Fruit fly (Drosophila melanogaster) whole organism, pupa: ENCODE measurements around the gene CG17726.

Experiments
- CG10348 ChIP-seq: fragments of 200-800 bp; sonication (Bioruptor generic); IDR thresholded peaks from 2 replicates; pipeline ENCODE4 v1.3.6; 2022; ENCODE audit warnings: missing biosample characterization, missing genetic modification characterization
- CG12605 ChIP-seq: fragments of 200-800 bp; sonication (Bioruptor generic); IDR thresholded peaks from 2 replicates; pipeline ENCODE4 v1.3.6; 2022; ENCODE audit warnings: missing biosample characterization, missing genetic modification characterization
- CG13204 ChIP-seq: fragments of 200-800 bp; sonication (Bioruptor generic); optimal IDR thresholded peaks from 2 replicates; lab custom pipeline; 2018; ENCODE audit warnings: missing biosample characterization, mild to moderate bottlenecking, missing genetic modification characterization, moderate library complexity
- CG14655 ChIP-seq: fragments of 200-800 bp; sonication (Bioruptor generic); optimal IDR thresholded peaks from 3 replicates; lab custom pipeline; 2017; ENCODE audit warnings: mild to moderate bottlenecking, missing biosample characterization, missing genetic modification reagents, missing genetic modification characterization
- CG15710 ChIP-seq: fragments of 200-800 bp; sonication (Bioruptor generic); optimal IDR thresholded peaks from 2 replicates; lab custom pipeline; 2018; ENCODE audit warnings: missing biosample characterization, mild to moderate bottlenecking, missing genetic modification characterization, moderate library complexity
- CG17806 ChIP-seq: fragments of 200-800 bp; sonication (Bioruptor generic); optimal IDR thresholded peaks from 2 replicates; lab custom pipeline; 2018; ENCODE audit warnings: missing biosample characterization, mild to moderate bottlenecking, missing genetic modification characterization, moderate library complexity
- CG32121 ChIP-seq: fragments of 200-800 bp; sonication (Bioruptor generic); IDR thresholded peaks from 2 replicates; pipeline ENCODE4 v1.3.6; 2022; ENCODE audit warnings: missing biosample characterization, missing genetic modification characterization
- CG34367 ChIP-seq: fragments of 200-800 bp; sonication (Bioruptor generic); optimal IDR thresholded peaks from 2 replicates; lab custom pipeline; 2018; ENCODE audit warnings: missing biosample characterization, mild to moderate bottlenecking, missing genetic modification characterization
- CG4496 ChIP-seq: fragments of 200-800 bp; sonication (Bioruptor generic); IDR thresholded peaks from 3 replicates; pipeline ENCODE4 v1.3.6; 2022; ENCODE audit warnings: missing biosample characterization, missing genetic modification characterization
- CG8159 ChIP-seq: fragments of 200-800 bp; sonication (Bioruptor generic); optimal IDR thresholded peaks from 3 replicates; lab custom pipeline; 2018; ENCODE audit warnings: missing biosample characterization, mild to moderate bottlenecking, missing genetic modification characterization, moderate library complexity
- CG8301 ChIP-seq: fragments of 200-800 bp; sonication (Bioruptor generic); optimal IDR thresholded peaks from 2 replicates; lab custom pipeline; 2018; ENCODE audit warnings: missing biosample characterization, mild to moderate bottlenecking, missing genetic modification characterization
- CG9948 ChIP-seq: fragments of 200-800 bp; sonication (Bioruptor generic); optimal IDR thresholded peaks from 2 replicates; lab custom pipeline; 2018; ENCODE audit warnings: missing biosample characterization, mild to moderate bottlenecking, missing genetic modification characterization, moderate library complexity
- D1 ChIP-seq: fragments of 200-800 bp; sonication (Bioruptor generic); optimal IDR thresholded peaks from 2 replicates; lab custom pipeline; 2018; ENCODE audit warnings: missing biosample characterization, mild to moderate bottlenecking, missing genetic modification characterization, moderate library complexity
- EcR ChIP-seq: fragments of 200-800 bp; sonication (Bioruptor generic); optimal IDR thresholded peaks from 3 replicates; lab custom pipeline; 2019; ENCODE audit warnings: missing biosample characterization, missing genetic modification characterization, mild to moderate bottlenecking, moderate library complexity, missing genetic modification reagents
- Ets98B ChIP-seq: fragments of 200-800 bp; sonication (Bioruptor generic); IDR thresholded peaks from 2 replicates; pipeline ENCODE4 v1.3.6; 2022; ENCODE audit warnings: missing biosample characterization, missing genetic modification characterization
- Pif1A ChIP-seq: fragments of 200-800 bp; sonication (Bioruptor generic); optimal IDR thresholded peaks from 3 replicates; lab custom pipeline; 2016; ENCODE audit warnings: missing biosample characterization, missing genetic modification characterization
- Pif1B ChIP-seq: fragments of 200-800 bp; sonication (Bioruptor generic); optimal IDR thresholded peaks from 3 replicates; lab custom pipeline; 2016; ENCODE audit warnings: missing biosample characterization, missing genetic modification characterization
- Snoo ChIP-seq: fragments of 200-800 bp; sonication (Bioruptor generic); optimal IDR thresholded peaks from 3 replicates; lab custom pipeline; 2017; ENCODE audit warnings: missing biosample characterization, mild to moderate bottlenecking, missing genetic modification characterization, inconsistent platforms
- fd96Ca ChIP-seq: fragments of 200-800 bp; sonication (Bioruptor generic); IDR thresholded peaks from 3 replicates; pipeline ENCODE4 v1.3.6; 2022; ENCODE audit warnings: missing biosample characterization, missing genetic modification characterization
- gl ChIP-seq: fragments of 200-800 bp; sonication (Bioruptor generic); optimal IDR thresholded peaks from 2 replicates; lab custom pipeline; 2018; ENCODE audit warnings: missing biosample characterization, mild to moderate bottlenecking, missing genetic modification characterization
- rn ChIP-seq: fragments of 200-800 bp; sonication (Bioruptor generic); IDR thresholded peaks from 2 replicates; pipeline ENCODE4 v1.3.6; 2022; ENCODE audit warnings: missing biosample characterization, missing genetic modification characterization

CG17726 gene

DNA sequence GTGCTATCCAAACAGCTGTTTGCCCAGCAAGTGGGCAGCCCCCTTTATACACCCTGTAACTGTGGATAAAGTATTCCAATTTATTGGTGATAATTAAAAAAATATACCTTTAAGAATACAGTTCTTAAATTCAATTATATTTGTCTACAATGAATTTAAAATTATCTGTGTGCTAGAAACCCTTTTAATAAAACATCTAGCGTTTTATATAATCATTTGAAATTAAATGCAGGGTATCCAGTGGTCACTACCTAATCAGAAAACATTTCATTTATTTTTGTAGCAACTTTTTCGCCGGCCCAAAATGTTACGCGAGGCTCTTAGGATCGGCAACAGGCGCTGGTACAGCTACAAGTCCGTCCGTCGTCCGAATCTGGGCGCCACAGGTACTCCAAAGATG is at the start of gene CG17726:
Gene CG17726, plus strand, starts transcription at position 267 of the 400 bp plus-strand sequence.
- TF ChIP-seq CG14655 (GFP tag; lab: Kevin White, UChicago) = no peak
- peak; percentile 99 for TF ChIP-seq CG12605
- TF ChIP-seq Snoo (tag; lab: Kevin White, UChicago) = peak; percentile 98
- peak; percentile 98 for TF ChIP-seq Ets98B (GFP tag; lab: Robert Waterston, UW)
- TF ChIP-seq fd96Ca = peak; percentile 69; the same call in 2 of the 3 replicates
- peak; percentile 98 for TF ChIP-seq CG15710
- TF ChIP-seq D1 (tag; lab: Kevin White, UChicago) = no peak
- no peak for TF ChIP-seq Pif1B (GFP tag; lab: Kevin White, UChicago)
- peak; percentile 95 for TF ChIP-seq rn (GFP tag; lab: Robert Waterston, UW)
- peak; percentile 97 for TF ChIP-seq CG34367 (tag; lab: Kevin White, UChicago)
- peak; percentile 97 for TF ChIP-seq CG32121 (GFP tag; lab: Robert Waterston, UW)
- TF ChIP-seq CG4496 = peak; percentile 99
- TF ChIP-seq CG9948 = peak; percentile 95
- peak; percentile 81 for TF ChIP-seq CG10348 (GFP tag; lab: Robert Waterston, UW)
- TF ChIP-seq CG8301 (tag; lab: Kevin White, UChicago) = peak; percentile 96
- peak; percentile 90 for TF ChIP-seq gl (tag; lab: Kevin White, UChicago)
- TF ChIP-seq CG13204 (GFP tag; lab: Kevin White, UChicago) = no peak
- TF ChIP-seq CG8159 (tag; lab: Kevin White, UChicago) = peak; percentile 98
- peak; percentile 42 for TF ChIP-seq EcR (GFP tag; lab: Kevin White, UChicago)
- TF ChIP-seq Pif1A (GFP tag; lab: Kevin White, UChicago) = no peak
- peak; percentile 95 for TF ChIP-seq CG17806 (tag; lab: Kevin White, UChicago)

DNA sequence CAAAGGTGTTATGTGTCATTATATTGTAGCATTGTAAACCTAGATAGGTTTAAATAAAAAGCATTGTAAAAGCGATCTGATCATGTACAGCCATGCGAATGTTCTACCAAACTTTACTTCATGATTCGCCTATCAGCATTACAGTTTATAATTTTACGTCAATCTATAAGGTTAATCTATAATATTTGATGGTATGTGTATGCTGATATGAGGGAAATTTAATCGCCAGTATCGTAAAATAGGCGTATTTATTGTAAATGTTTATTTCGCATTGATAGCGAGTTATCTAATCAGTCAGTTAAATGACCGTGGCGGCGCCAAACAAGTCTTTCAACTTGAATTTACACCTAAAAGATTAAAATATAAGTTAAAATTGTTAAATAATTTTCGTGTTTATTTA is 49.0 kb upstream of the CG17726 start:
- no peak for TF ChIP-seq Pif1A (GFP tag; lab: Kevin White, UChicago)
- no peak for TF ChIP-seq CG17806 (tag; lab: Kevin White, UChicago)
- TF ChIP-seq CG10348 (GFP tag; lab: Robert Waterston, UW) = no peak
- no peak for TF ChIP-seq CG9948
- no peak for TF ChIP-seq Ets98B (GFP tag; lab: Robert Waterston, UW)
- TF ChIP-seq CG8301 (tag; lab: Kevin White, UChicago) = no peak
- no peak for TF ChIP-seq CG14655 (GFP tag; lab: Kevin White, UChicago)
- TF ChIP-seq rn (GFP tag; lab: Robert Waterston, UW) = no peak
- no peak for TF ChIP-seq CG8159 (tag; lab: Kevin White, UChicago)

DNA sequence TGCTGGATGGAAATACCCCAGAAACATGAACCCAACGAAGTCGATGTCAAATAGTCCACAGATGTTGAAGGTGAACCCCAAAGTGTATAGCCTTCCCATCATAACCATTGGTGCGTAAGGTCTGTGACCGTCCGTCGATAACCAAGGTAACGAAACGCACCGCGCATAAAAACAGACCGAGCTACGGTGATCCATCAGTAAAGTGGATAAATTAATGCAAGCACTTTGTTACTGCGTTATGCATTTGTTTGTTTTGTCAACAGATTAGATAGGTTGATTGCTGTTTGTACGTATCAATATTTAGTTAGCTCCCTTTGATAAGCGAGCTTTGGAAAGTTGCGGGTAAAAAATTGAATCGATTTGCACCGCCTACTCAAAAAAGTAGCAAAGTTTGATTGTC is 48.3 kb upstream of the CG17726 start:
- TF ChIP-seq EcR (GFP tag; lab: Kevin White, UChicago) (no peak), CG4496 (no peak), fd96Ca (no peak)

- no peak for TF ChIP-seq Snoo (tag; lab: Kevin White, UChicago)
- TF ChIP-seq CG34367 (tag; lab: Kevin White, UChicago) = no peak
- no peak for TF ChIP-seq CG14655 (GFP tag; lab: Kevin White, UChicago)
- TF ChIP-seq Pif1A (GFP tag; lab: Kevin White, UChicago) = no peak
- TF ChIP-seq CG17806 (tag; lab: Kevin White, UChicago) = no peak
- no peak for TF ChIP-seq D1 (tag; lab: Kevin White, UChicago)
- no peak for TF ChIP-seq CG12605
- TF ChIP-seq CG9948 = no peak
- TF ChIP-seq, all 21 proteins: peak for 0
These were observed 30.8 kb upstream of the CG17726 start, which contains the start of gene CG18577 for dm6 chr3R:11195792-11196191. Gene CG18577 (plus strand): TSS chr3R:11196092.

- TF ChIP-seq CG8159 (tag; lab: Kevin White, UChicago) = peak; percentile 99
- peak; percentile 97 for TF ChIP-seq CG4496
- TF ChIP-seq Pif1B (GFP tag; lab: Kevin White, UChicago) = peak; percentile 93
- peak; percentile 97 for TF ChIP-seq EcR (GFP tag; lab: Kevin White, UChicago)
- TF ChIP-seq CG14655 (GFP tag; lab: Kevin White, UChicago) = peak; percentile 100
- TF ChIP-seq fd96Ca = no peak
- peak; percentile 94 for TF ChIP-seq CG12605
- TF ChIP-seq Snoo (tag; lab: Kevin White, UChicago) = peak; percentile 99
- peak; percentile 44 for TF ChIP-seq Pif1A (GFP tag; lab: Kevin White, UChicago)
- TF ChIP-seq CG8301 (tag; lab: Kevin White, UChicago) = peak; percentile 99
- TF ChIP-seq CG9948 = peak; percentile 100
- peak; percentile 99 for TF ChIP-seq CG32121 (GFP tag; lab: Robert Waterston, UW)
- TF ChIP-seq Ets98B (GFP tag; lab: Robert Waterston, UW) = peak; percentile 95
- TF ChIP-seq CG15710 = peak; percentile 99
- peak; percentile 89 for TF ChIP-seq gl (tag; lab: Kevin White, UChicago)
- TF ChIP-seq D1 (tag; lab: Kevin White, UChicago) = peak; percentile 99
- peak; percentile 97 for TF ChIP-seq rn (GFP tag; lab: Robert Waterston, UW)
- peak; percentile 98 for TF ChIP-seq CG17806 (tag; lab: Kevin White, UChicago)
- TF ChIP-seq CG34367 (tag; lab: Kevin White, UChicago) = peak; percentile 96
- peak; percentile 97 for TF ChIP-seq CG10348 (GFP tag; lab: Robert Waterston, UW)
- peak; percentile 86 for TF ChIP-seq CG13204 (GFP tag; lab: Kevin White, UChicago)
These were observed 29.7 kb upstream of the CG17726 start for dm6 chr3R:11196648-11197388.

DNA sequence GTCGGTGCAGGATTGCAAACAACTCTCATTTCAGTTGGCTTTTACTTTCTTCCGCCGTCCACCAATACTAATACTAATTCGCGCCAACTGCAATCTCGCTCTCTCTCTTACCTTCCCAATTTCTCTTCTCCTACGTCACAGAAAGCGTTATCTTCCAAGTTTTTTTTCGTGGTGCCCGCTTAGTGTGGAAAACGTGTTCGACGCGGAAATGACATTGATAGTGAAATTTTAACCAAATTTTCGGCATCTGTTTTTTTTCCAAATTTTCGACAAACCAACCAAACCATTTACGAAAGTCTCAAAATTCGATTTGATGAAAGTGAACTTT is 29.2 kb upstream of the CG17726 start, which contains the start of gene cu:
Gene cu, plus strand, starts transcription at position 204 of the 328 bp plus-strand sequence.
- TF ChIP-seq CG9948 (no peak), CG8301 (tag; lab: Kevin White, UChicago) (no peak), fd96Ca (peak; percentile 93)
